Worm (Caenorhabditis elegans): ENCODE results near the gene spin-3.

spin-3 gene

DNA sequence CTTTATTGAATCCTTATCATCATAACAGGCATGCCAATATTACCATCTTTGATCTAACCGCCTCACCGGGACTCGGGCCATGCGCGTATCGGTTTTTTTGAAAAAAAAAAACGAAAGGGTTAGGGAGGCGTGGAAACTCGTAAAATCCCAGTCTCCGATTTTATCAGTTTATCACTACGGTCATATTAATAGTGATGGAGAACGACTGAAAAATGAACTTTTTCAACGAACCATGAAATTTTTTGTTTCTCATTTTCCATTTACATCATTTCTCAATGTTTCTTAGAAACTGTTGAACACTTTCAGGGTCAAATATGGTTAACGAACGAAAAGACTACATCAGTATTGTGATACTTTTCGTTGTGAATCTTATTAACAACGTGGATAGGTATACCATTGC, at the start of gene spin-3:
Gene spin-3 (plus strand): TSS at position 301 of the 400 bp plus-strand sequence.
- TF ChIP-seq W03F9.2 (tag; optimal IDR thresholded peaks at IDR 0.05), result no peak

ce11 chrX:13082326-13082725, 47.7 kb upstream of the spin-3 start, which contains the start of gene str-10:
Gene str-10, plus strand, starts transcription at chrX:13082626.
- no peak for TF ChIP-seq dao-5 (tag; optimal IDR thresholded peaks at IDR 0.05)
- TF ChIP-seq him-1 (tag; optimal IDR thresholded peaks at IDR 0.05), result no peak
- no peak for TF ChIP-seq W03F9.2 (tag; optimal IDR thresholded peaks at IDR 0.05)

ce11 chrX:13084273-13084672, 45.8 kb upstream of the spin-3 start, which contains the start of gene R03G8.1:
Gene R03G8.1, plus strand, starts transcription at chrX:13084573.
- TF ChIP-seq W03F9.2 (tag; optimal IDR thresholded peaks at IDR 0.05), result no peak
- TF ChIP-seq him-1 (tag; optimal IDR thresholded peaks at IDR 0.05), result no peak
- no peak for TF ChIP-seq dao-5 (tag; optimal IDR thresholded peaks at IDR 0.05)

DNA sequence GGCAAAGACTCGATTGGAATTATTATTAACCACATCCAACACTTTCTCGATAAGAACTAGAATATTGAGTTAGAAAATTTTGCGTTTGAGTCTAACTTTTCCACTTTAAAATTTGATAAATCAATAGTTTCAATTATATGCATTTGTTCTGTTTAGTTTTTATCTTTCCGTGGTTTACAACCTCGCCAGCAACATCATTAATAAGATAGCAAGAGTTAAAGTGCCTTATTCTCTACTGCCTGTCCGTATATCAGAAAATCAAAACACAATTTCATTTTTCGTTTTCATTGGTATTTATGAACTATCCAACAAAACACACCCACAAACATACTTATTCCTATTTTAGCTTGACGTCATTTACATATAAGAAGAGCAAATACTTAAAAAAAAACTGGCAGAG, 41.5 kb upstream of the spin-3 start:
- TF ChIP-seq him-1 (tag; optimal IDR thresholded peaks at IDR 0.05) (no peak), dao-5 (tag; optimal IDR thresholded peaks at IDR 0.05) (no peak), W03F9.2 (tag; optimal IDR thresholded peaks at IDR 0.05) (no peak)

- TF ChIP-seq W03F9.2 (tag; optimal IDR thresholded peaks at IDR 0.05), result no peak
Observed at ce11 chrX:13090665-13091064, 39.4 kb upstream of the spin-3 start, which contains the start of gene R03G8.3. Gene R03G8.3, plus strand, starts transcription at chrX:13090965.

ce11 chrX:13091199-13091598, 38.9 kb upstream of the spin-3 start:
- no peak for TF ChIP-seq him-1 (tag; optimal IDR thresholded peaks at IDR 0.05)
- TF ChIP-seq W03F9.2 (tag; optimal IDR thresholded peaks at IDR 0.05), result no peak
- no peak for TF ChIP-seq dao-5 (tag; optimal IDR thresholded peaks at IDR 0.05)

DNA sequence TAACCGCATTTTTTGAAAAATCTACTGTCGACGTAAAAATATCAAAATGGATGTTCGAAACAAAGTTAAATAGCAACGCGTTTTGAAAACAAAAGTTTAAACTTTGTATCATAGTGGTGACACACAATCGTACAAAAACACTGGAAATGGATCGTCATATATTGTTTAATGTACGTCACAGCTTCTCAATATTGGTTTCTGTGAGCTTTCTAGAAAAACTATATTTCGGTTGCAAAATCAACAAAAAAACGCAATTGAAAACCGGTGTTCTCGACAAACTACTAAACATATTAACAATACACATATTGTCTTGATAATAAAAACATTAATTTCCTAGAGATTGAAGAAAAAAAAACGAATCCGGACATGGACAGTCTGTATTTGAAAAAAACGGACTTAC, 29.6 kb upstream of the spin-3 start, which contains the start of gene R03G8.6:
Gene R03G8.6 (minus strand): TSS at position 101 of the 400 bp plus-strand sequence.
- TF ChIP-seq W03F9.2 (tag; optimal IDR thresholded peaks at IDR 0.05), result no peak
- TF ChIP-seq dao-5 (tag; optimal IDR thresholded peaks at IDR 0.05), result no peak
- no peak for TF ChIP-seq him-1 (tag; optimal IDR thresholded peaks at IDR 0.05)

DNA sequence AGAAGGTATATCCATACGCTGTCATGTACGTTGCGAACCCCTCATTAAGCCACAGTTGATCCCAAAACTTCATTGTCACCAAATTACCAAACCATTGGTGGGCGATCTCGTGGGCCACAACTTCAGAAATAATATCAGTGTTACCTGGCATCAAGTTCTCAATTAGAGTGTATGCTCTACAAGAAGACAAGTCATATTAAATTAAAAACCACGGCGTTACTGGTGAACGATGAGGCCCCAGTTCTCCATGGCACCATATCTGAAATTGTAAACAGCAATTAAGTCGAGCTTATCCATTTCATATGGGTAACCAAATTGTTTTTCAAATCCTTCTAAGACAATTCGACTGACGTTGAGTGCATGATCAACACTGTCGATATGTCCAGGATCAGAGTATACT, 27.2 kb upstream of the spin-3 start:
- TF ChIP-seq dao-5 (tag; optimal IDR thresholded peaks at IDR 0.05), result no peak
- no peak for TF ChIP-seq him-1 (tag; optimal IDR thresholded peaks at IDR 0.05)
- TF ChIP-seq W03F9.2 (tag; optimal IDR thresholded peaks at IDR 0.05), result no peak

ce11 chrX:13104966-13105365, 25.1 kb upstream of the spin-3 start, which contains the start of gene F17H10.1:
Gene F17H10.1, plus strand, starts transcription at chrX:13105241.
- no peak for TF ChIP-seq dao-5 (tag; optimal IDR thresholded peaks at IDR 0.05)
- no peak for TF ChIP-seq him-1 (tag; optimal IDR thresholded peaks at IDR 0.05)
- no peak for TF ChIP-seq W03F9.2 (tag; optimal IDR thresholded peaks at IDR 0.05)

DNA sequence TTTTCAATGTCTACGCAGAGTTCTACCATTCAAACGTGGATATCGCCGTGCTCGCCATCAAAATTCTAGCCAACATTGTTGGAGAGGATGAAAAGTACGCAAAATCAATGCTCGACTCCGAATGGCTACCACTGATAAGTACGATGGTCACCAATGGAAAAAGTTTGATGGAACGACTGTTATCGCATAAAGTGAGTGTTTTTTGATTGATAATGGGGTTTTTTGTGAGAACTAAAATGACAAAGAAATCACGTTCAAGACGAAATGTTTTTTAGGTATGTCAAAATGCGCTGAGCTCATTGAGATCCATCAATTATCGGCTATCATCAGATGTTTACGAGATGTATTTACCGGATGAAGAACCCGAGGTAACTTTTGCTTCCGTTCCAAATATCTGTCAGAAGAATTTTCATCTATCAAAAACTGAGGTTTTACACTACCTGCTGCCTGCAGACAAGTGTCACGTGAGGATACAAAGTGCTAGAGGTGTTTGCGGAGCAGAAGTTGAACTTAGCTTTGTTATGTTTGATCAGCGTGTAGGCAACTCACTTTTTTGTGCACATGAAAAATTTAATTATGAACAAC, 23.8 kb upstream of the spin-3 start:
- TF ChIP-seq dao-5 (tag; optimal IDR thresholded peaks at IDR 0.05) (no peak), W03F9.2 (tag; optimal IDR thresholded peaks at IDR 0.05) (no peak), him-1 (tag; optimal IDR thresholded peaks at IDR 0.05) (no peak)

- TF ChIP-seq W03F9.2 (tag; optimal IDR thresholded peaks at IDR 0.05) (no peak), dao-5 (tag; optimal IDR thresholded peaks at IDR 0.05) (no peak), him-1 (tag; optimal IDR thresholded peaks at IDR 0.05) (no peak)
Observed at ce11 chrX:13108664-13109063, 21.4 kb upstream of the spin-3 start.

DNA sequence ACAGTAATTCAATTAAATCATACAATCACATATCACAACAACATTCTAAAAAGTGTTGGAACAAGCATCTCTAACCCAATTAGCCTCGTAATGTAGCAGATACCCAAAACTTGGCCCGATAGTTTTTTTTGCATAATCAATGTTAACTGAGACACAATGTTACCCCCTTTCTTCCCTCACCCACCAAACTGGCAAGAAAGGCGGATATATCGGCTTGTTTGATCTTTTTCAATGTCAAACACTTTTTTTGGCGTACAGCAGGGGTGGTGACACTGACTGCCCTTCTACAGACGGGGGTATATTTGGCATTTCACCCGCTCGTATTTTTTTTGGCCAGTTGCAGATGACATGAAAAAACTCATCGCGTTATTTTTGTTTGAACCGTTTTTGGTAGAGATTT, 20.0 kb upstream of the spin-3 start:
- TF ChIP-seq W03F9.2 (tag; optimal IDR thresholded peaks at IDR 0.05), result no peak
- no peak for TF ChIP-seq dao-5 (tag; optimal IDR thresholded peaks at IDR 0.05)
- TF ChIP-seq him-1 (tag; optimal IDR thresholded peaks at IDR 0.05), result no peak

DNA sequence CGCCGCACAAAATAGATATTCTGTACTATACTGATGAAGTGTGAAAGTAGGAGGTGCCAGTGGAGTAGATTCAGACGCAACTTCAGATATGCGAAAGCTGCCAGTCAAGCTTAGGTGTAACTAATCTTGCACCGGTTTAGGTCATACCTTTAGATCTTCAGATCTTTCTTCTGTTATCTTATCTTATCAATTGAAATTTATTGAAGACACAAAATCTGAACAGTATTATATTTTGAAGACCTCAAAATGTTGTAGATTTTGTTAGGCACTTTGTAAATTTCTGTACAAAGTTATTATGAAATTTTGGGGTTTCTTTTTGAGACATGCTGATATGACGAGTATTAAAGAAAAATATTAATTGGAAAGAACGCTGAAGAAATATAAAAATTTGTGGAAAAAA, 17.4 kb upstream of the spin-3 start:
- TF ChIP-seq W03F9.2 (tag; optimal IDR thresholded peaks at IDR 0.05) (no peak), him-1 (tag; optimal IDR thresholded peaks at IDR 0.05) (no peak), dao-5 (tag; optimal IDR thresholded peaks at IDR 0.05) (no peak)

DNA sequence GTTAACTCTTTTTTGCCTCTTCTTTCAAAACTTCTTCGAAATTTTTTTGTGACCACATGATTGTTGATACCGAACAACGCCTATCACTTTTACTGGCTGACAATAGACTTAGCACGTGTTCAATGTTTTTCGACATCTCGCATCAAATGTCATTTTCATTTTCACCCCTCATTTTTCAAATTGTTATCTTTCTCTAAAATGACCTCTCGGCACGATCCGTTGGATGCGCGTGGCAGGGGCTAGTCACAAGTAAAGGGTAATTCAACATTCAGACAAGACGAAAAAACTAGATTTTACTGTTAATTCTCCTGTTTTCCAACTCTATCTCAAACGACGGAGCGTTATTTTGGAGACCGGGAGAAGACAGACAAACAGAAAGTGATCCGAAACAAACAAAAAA, 16.6 kb upstream of the spin-3 start, which contains the start of gene F17H10.2:
Gene F17H10.2 (plus strand): TSS at position 316 of the 400 bp plus-strand sequence.
- TF ChIP-seq dao-5 (tag; optimal IDR thresholded peaks at IDR 0.05) (no peak), W03F9.2 (tag; optimal IDR thresholded peaks at IDR 0.05) (no peak), him-1 (tag; optimal IDR thresholded peaks at IDR 0.05) (no peak)

DNA sequence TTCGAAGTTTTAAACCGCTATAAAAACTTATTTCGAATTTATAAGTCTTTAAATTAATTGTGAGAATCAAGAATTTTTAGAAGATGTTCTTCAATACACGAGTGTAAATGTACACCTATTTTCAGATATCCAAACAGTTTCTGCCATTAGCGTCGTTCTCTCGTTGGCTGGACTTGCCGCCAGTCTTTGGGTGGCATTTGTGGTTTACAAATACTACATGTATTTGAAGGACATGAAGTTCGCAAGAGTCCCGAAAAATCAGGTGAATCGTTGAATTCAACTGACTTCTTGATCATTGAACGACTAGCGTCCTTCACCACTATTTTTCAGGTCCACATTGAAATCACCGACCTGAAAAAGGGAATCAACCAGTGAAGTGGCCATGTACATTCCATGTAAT, 14.4 kb upstream of the spin-3 start:
- TF ChIP-seq W03F9.2 (tag; optimal IDR thresholded peaks at IDR 0.05) (no peak), him-1 (tag; optimal IDR thresholded peaks at IDR 0.05) (no peak), dao-5 (tag; optimal IDR thresholded peaks at IDR 0.05) (no peak)
